Worm (Caenorhabditis elegans) whole organism, L2 larva: ENCODE results near the gene F01F1.3.

Experiments used
- R02D3.7 ChIP-seq: fragments of 150-350 bp; optimal IDR thresholded peaks from 2 replicates; lab custom pipeline; 2014; ENCODE audit warnings: missing biosample characterization, missing genetic modification characterization
- ZK546.5 ChIP-seq: sonication (generic microtip); optimal IDR thresholded peaks from 2 replicates; lab custom pipeline; 2017; ENCODE audit warnings: missing biosample characterization, missing genetic modification characterization
- ama-1 ChIP-seq: fragments of 150-350 bp; optimal IDR thresholded peaks from 2 replicates; lab custom pipeline; 2018; ENCODE audit warnings: inconsistent platforms
- blmp-1 ChIP-seq: sonication (generic microtip); optimal IDR thresholded peaks from 2 replicates; lab custom pipeline; 2017; ENCODE audit warnings: missing genetic modification characterization, mild to moderate bottlenecking, missing compliant biosample characterization, antibody characterized with exemption, moderate library complexity; ENCODE audit not compliant: insufficient read depth
- elt-1 ChIP-seq: fragments of 150-350 bp; optimal IDR thresholded peaks from 2 replicates; lab custom pipeline; 2014; ENCODE audit warnings: missing biosample characterization, missing genetic modification characterization
- lin-13 ChIP-seq: fragments of 150-350 bp; optimal IDR thresholded peaks from 2 replicates; lab custom pipeline; 2014; ENCODE audit warnings: missing biosample characterization, missing genetic modification reagents, missing genetic modification characterization
- lin-39 ChIP-seq: fragments of 150-350 bp; optimal IDR thresholded peaks from 2 replicates; lab custom pipeline; 2014; ENCODE audit warnings: missing biosample characterization, missing genetic modification reagents, missing genetic modification characterization
- lsy-2 ChIP-seq, 2 experiments: fragments of 150-350 bp in 1 of 2; sonication (generic microtip) in 1 of 2; optimal IDR thresholded peaks; 2 replicates each; lab custom pipeline; 2014 to 2017; ENCODE audit warnings: missing biosample characterization in 2 of 2, missing genetic modification characterization in 2 of 2
- nhr-10 ChIP-seq: sonication (generic microtip); optimal IDR thresholded peaks from 2 replicates; lab custom pipeline; 2017; ENCODE audit warnings: missing biosample characterization, missing genetic modification characterization
- nhr-129 ChIP-seq: fragments of 150-350 bp; optimal IDR thresholded peaks from 2 replicates; lab custom pipeline; 2014; ENCODE audit warnings: missing biosample characterization, missing genetic modification characterization
- nhr-25 ChIP-seq: fragments of 150-350 bp; sonication (generic microtip); optimal IDR thresholded peaks from 3 replicates; lab custom pipeline; 2014; ENCODE audit warnings: missing biosample characterization, missing genetic modification characterization
- sem-4 ChIP-seq: fragments of 150-350 bp; optimal IDR thresholded peaks from 2 replicates; lab custom pipeline; 2014; ENCODE audit warnings: missing biosample characterization, missing genetic modification reagents, missing genetic modification characterization

ce11 chrIII:5842920-5843319 is 28.8 kb upstream of the F01F1.3 start:
- TF ChIP-seq blmp-1 (tag; lab: Kevin White, UChicago) (no peak), nhr-129 (tag; lab: Kevin White, UChicago) (no peak), lin-13 (GFP tag; lab: Kevin White, UChicago) (no peak), nhr-25 (no peak), sem-4 (no peak), ZK546.5 (tag; lab: Kevin White, UChicago) (no peak), nhr-10 (tag; lab: Kevin White, UChicago) (no peak), lin-39 (tag; lab: Kevin White, UChicago) (no peak), ama-1 (lab: Kevin White, UChicago) (no peak), lsy-2 (tag; optimal IDR thresholded peaks at IDR 0.05; lab: Kevin White, UChicago) (no peak), R02D3.7 (tag; lab: Kevin White, UChicago) (no peak), elt-1 (tag; lab: Kevin White, UChicago) (no peak)
